Worm (Caenorhabditis elegans) whole organism, L1 larva: ENCODE measurements around the gene nlp-22.

Experiments used
- C16A3.4 ChIP-seq: fragments of 150-350 bp; optimal IDR thresholded peaks from 2 replicates; lab custom pipeline; 2014; ENCODE audit warnings: missing biosample characterization, missing genetic modification characterization
- C34B4.2 ChIP-seq: sonication (generic microtip); optimal IDR thresholded peaks from 2 replicates; lab custom pipeline; 2017; ENCODE audit warnings: mild to moderate bottlenecking, missing genetic modification characterization, missing compliant biosample characterization
- F16B12.6 ChIP-seq: fragments of 150-350 bp; optimal IDR thresholded peaks from 2 replicates; lab custom pipeline; 2014; ENCODE audit warnings: missing biosample characterization, missing genetic modification characterization
- aly-2 ChIP-seq: fragments of 150-350 bp; optimal IDR thresholded peaks from 2 replicates; lab custom pipeline; 2014; ENCODE audit warnings: missing biosample characterization, missing genetic modification characterization
- ama-1 ChIP-seq: fragments of 150-350 bp; optimal IDR thresholded peaks from 2 replicates; lab custom pipeline; 2014
- blmp-1 ChIP-seq: fragments of 150-350 bp; optimal IDR thresholded peaks from 2 replicates; lab custom pipeline; 2014; ENCODE audit warnings: missing biosample characterization, missing genetic modification characterization
- ceh-8 ChIP-seq: fragments of 200-800 bp; sonication (Bioruptor generic); optimal IDR thresholded peaks from 2 replicates; lab custom pipeline; 2018; ENCODE audit warnings: mild to moderate bottlenecking, missing genetic modification characterization, moderate library complexity, missing compliant biosample characterization
- ceh-82 ChIP-seq, 3 experiments: fragments of 150-350 bp in 1 of 3; sonication (generic microtip) in 2 of 3; optimal IDR thresholded peaks; 2 replicates each; lab custom pipeline; 2014 to 2017; ENCODE audit warnings: missing biosample characterization in 3 of 3, missing genetic modification characterization in 3 of 3
- ceh-88 ChIP-seq: fragments of 200-800 bp; sonication (Bioruptor generic); IDR thresholded peaks from 2 replicates; pipeline ENCODE4 v1.3.6; 2022; ENCODE audit warnings: missing genetic modification characterization, missing compliant biosample characterization
- dpl-1 ChIP-seq, 3 experiments: fragments of 150-350 bp in 2 of 3; sonication (generic microtip) in 1 of 3; optimal IDR thresholded peaks; 2 replicates each; lab custom pipeline; 2014 to 2017; ENCODE audit warnings: missing biosample characterization in 3 of 3, missing genetic modification characterization in 3 of 3, missing genetic modification reagents in 3 of 3
- dsc-1 ChIP-seq: sonication (generic microtip); optimal IDR thresholded peaks from 2 replicates; lab custom pipeline; 2016; ENCODE audit warnings: mild to moderate bottlenecking, missing genetic modification characterization, missing compliant biosample characterization
- efl-1 ChIP-seq, 4 experiments: fragments of 150-350 bp; optimal IDR thresholded peaks in 3 of 4; peaks in 1 of 4; 1 replicate in 1 of 4; 2 replicates in 3 of 4; lab custom pipeline; 2014; ENCODE audit warnings: missing biosample characterization in 2 of 4, missing genetic modification characterization in 2 of 4, missing genetic modification reagents in 2 of 4
- efl-3 ChIP-seq: fragments of 200-800 bp; sonication (Bioruptor generic); optimal IDR thresholded peaks from 2 replicates; lab custom pipeline; 2018; ENCODE audit warnings: mild to moderate bottlenecking, missing genetic modification characterization, missing compliant biosample characterization
- egl-13 ChIP-seq: sonication (generic microtip); optimal IDR thresholded peaks from 2 replicates; lab custom pipeline; 2016; ENCODE audit warnings: missing genotype, missing genetic modification reagents, missing genetic modification characterization, missing compliant biosample characterization
- elt-2 ChIP-seq: sonication (generic microtip); optimal IDR thresholded peaks from 2 replicates; lab custom pipeline; 2016; ENCODE audit warnings: missing genetic modification characterization, mild to moderate bottlenecking, inconsistent platforms, missing compliant biosample characterization, missing genetic modification reagents
- ets-5 ChIP-seq: fragments of 200-800 bp; sonication (Bioruptor generic); IDR thresholded peaks from 2 replicates; pipeline ENCODE4 v1.3.6; 2022; ENCODE audit warnings: missing genetic modification characterization, missing compliant biosample characterization
- fkh-4 ChIP-seq: sonication (generic microtip); optimal IDR thresholded peaks from 2 replicates; lab custom pipeline; 2016; ENCODE audit warnings: missing compliant biosample characterization, missing genetic modification characterization, borderline replicate concordance
- fos-1 ChIP-seq: fragments of 150-350 bp; optimal IDR thresholded peaks from 2 replicates; lab custom pipeline; 2014; ENCODE audit warnings: missing biosample characterization, missing genetic modification characterization
- grh-1 ChIP-seq: fragments of 200-800 bp; sonication (Bioruptor generic); IDR thresholded peaks from 2 replicates; pipeline ENCODE4 v1.3.6; 2022; ENCODE audit warnings: missing genetic modification reagents, missing genetic modification characterization, missing compliant biosample characterization
- hpl-2 ChIP-seq: fragments of 150-350 bp; optimal IDR thresholded peaks from 2 replicates; lab custom pipeline; 2014; ENCODE audit warnings: missing biosample characterization, missing genetic modification reagents, missing genetic modification characterization
- lin-13 ChIP-seq: fragments of 150-350 bp; optimal IDR thresholded peaks from 2 replicates; lab custom pipeline; 2014; ENCODE audit warnings: missing biosample characterization, missing genetic modification reagents, missing genetic modification characterization
- lin-14 ChIP-seq: fragments of 200-800 bp; sonication (Bioruptor generic); optimal IDR thresholded peaks from 2 replicates; lab custom pipeline; 2018; ENCODE audit warnings: mild to moderate bottlenecking, missing genetic modification characterization, moderate library complexity, missing compliant biosample characterization
- lin-35 ChIP-seq, 2 experiments: fragments of 150-350 bp; optimal IDR thresholded peaks; 2 replicates each; lab custom pipeline; 2014; ENCODE audit warnings: missing biosample characterization in 2 of 2, missing genetic modification characterization in 2 of 2, missing genetic modification reagents in 2 of 2
- lin-39 ChIP-seq: fragments of 150-350 bp; optimal IDR thresholded peaks from 2 replicates; lab custom pipeline; 2014; ENCODE audit warnings: missing biosample characterization, missing genetic modification reagents, missing genetic modification characterization
- lir-3 ChIP-seq: sonication (generic microtip); optimal IDR thresholded peaks from 2 replicates; lab custom pipeline; 2016; ENCODE audit warnings: mild to moderate bottlenecking, missing genetic modification characterization, moderate library complexity, missing compliant biosample characterization; ENCODE audit not compliant: poor library complexity
- lsy-2 ChIP-seq, 2 experiments: fragments of 150-350 bp; optimal IDR thresholded peaks; 2 replicates each; lab custom pipeline; 2014; ENCODE audit warnings: missing biosample characterization in 2 of 2, missing genetic modification characterization in 2 of 2
- mab-9 ChIP-seq: fragments of 200-800 bp; sonication (Bioruptor generic); IDR thresholded peaks from 2 replicates; pipeline ENCODE4 v1.3.6; 2022; ENCODE audit warnings: missing genetic modification reagents, missing genetic modification characterization, missing compliant biosample characterization
- mdl-1 ChIP-seq, 2 experiments: fragments of 150-350 bp; optimal IDR thresholded peaks; 2 replicates each; lab custom pipeline; 2014 to 2017; ENCODE audit warnings: missing biosample characterization in 2 of 2, missing genetic modification characterization in 2 of 2, inconsistent platforms in 1 of 2
- mef-2 ChIP-seq: fragments of 150-350 bp; optimal IDR thresholded peaks from 2 replicates; lab custom pipeline; 2014; ENCODE audit warnings: missing biosample characterization, missing genetic modification characterization
- mep-1 ChIP-seq: fragments of 150-350 bp; optimal IDR thresholded peaks from 2 replicates; lab custom pipeline; 2014; ENCODE audit warnings: missing biosample characterization, missing genetic modification characterization
- nhr-12 ChIP-seq: sonication (generic microtip); optimal IDR thresholded peaks from 2 replicates; lab custom pipeline; 2017; ENCODE audit warnings: missing biosample characterization, missing genetic modification characterization
- nhr-19 ChIP-seq: fragments of 200-800 bp; sonication (Bioruptor generic); conservative IDR thresholded peaks from 2 replicates; pipeline ENCODE4 v1.3.6; 2022; ENCODE audit warnings: missing genetic modification characterization, missing compliant biosample characterization
- nhr-20 ChIP-seq: sonication (generic microtip); optimal IDR thresholded peaks from 2 replicates; lab custom pipeline; 2016; ENCODE audit warnings: mild to moderate bottlenecking, missing genetic modification characterization, missing compliant biosample characterization
- nhr-237 ChIP-seq: fragments of 150-350 bp; optimal IDR thresholded peaks from 2 replicates; lab custom pipeline; 2014; ENCODE audit warnings: missing biosample characterization, missing genetic modification characterization
- nhr-28 ChIP-seq: fragments of 150-350 bp; optimal IDR thresholded peaks from 2 replicates; lab custom pipeline; 2014; ENCODE audit warnings: missing biosample characterization, missing genetic modification characterization
- nhr-47 ChIP-seq: sonication (generic microtip); optimal IDR thresholded peaks from 2 replicates; lab custom pipeline; 2016; ENCODE audit warnings: mild to moderate bottlenecking, missing genetic modification characterization, moderate library complexity, missing compliant biosample characterization
- nhr-71 ChIP-seq: sonication (generic microtip); optimal IDR thresholded peaks from 2 replicates; lab custom pipeline; 2016; ENCODE audit warnings: mild to moderate bottlenecking, missing genetic modification characterization, moderate library complexity, missing compliant biosample characterization
- nhr-84 ChIP-seq: sonication (generic microtip); optimal IDR thresholded peaks from 2 replicates; lab custom pipeline; 2017; ENCODE audit warnings: missing biosample characterization, missing genetic modification characterization
- pag-3 ChIP-seq: sonication (generic microtip); optimal IDR thresholded peaks from 2 replicates; lab custom pipeline; 2017; ENCODE audit warnings: missing genetic modification characterization, mild to moderate bottlenecking, missing compliant biosample characterization, antibody characterized with exemption, borderline replicate concordance; ENCODE audit not compliant: insufficient read depth
- rnt-1 ChIP-seq: sonication (generic microtip); optimal IDR thresholded peaks from 2 replicates; lab custom pipeline; 2016; ENCODE audit warnings: mild to moderate bottlenecking, missing genetic modification characterization, moderate library complexity, missing compliant biosample characterization
- snpc-4 ChIP-seq: fragments of 150-350 bp; optimal IDR thresholded peaks from 2 replicates; lab custom pipeline; 2014; ENCODE audit warnings: missing biosample characterization, missing genetic modification characterization
- snu-23 ChIP-seq: sonication (generic microtip); optimal IDR thresholded peaks from 2 replicates; lab custom pipeline; 2016; ENCODE audit warnings: missing genetic modification characterization, missing compliant biosample characterization
- sup-37 ChIP-seq: fragments of 200-800 bp; sonication (Bioruptor generic); optimal IDR thresholded peaks from 2 replicates; lab custom pipeline; 2018; ENCODE audit warnings: mild to moderate bottlenecking, missing genetic modification characterization, missing compliant biosample characterization
- tbx-2 ChIP-seq: sonication (generic microtip); optimal IDR thresholded peaks from 2 replicates; lab custom pipeline; 2016; ENCODE audit warnings: missing genetic modification characterization, missing compliant biosample characterization
- unc-130 ChIP-seq: fragments of 150-350 bp; optimal IDR thresholded peaks from 2 replicates; lab custom pipeline; 2017; ENCODE audit warnings: missing biosample characterization, missing genetic modification characterization, inconsistent platforms
- unc-30 ChIP-seq: sonication (generic microtip); optimal IDR thresholded peaks from 2 replicates; lab custom pipeline; 2017; ENCODE audit warnings: missing biosample characterization, missing genetic modification characterization
- unc-86 ChIP-seq: sonication (generic microtip); optimal IDR thresholded peaks from 2 replicates; lab custom pipeline; 2016; ENCODE audit warnings: missing genetic modification characterization, missing compliant biosample characterization
- xbp-1 ChIP-seq: sonication (generic microtip); optimal IDR thresholded peaks from 2 replicates; lab custom pipeline; 2016; ENCODE audit warnings: missing genetic modification characterization, missing compliant biosample characterization
- zag-1 ChIP-seq: fragments of 150-350 bp; optimal IDR thresholded peaks from 2 replicates; lab custom pipeline; 2014; ENCODE audit warnings: missing biosample characterization, missing genetic modification characterization
- ztf-4 ChIP-seq: fragments of 150-350 bp; optimal IDR thresholded peaks from 2 replicates; lab custom pipeline; 2014; ENCODE audit warnings: missing biosample characterization, missing genetic modification characterization

nlp-22 gene

ce11 chrX:2347962-2348361 is 6.1 kb upstream of the nlp-22 start:
- TF ChIP-seq tbx-2 (tag; lab: Kevin White, UChicago) (no peak), ets-5 (GFP tag; lab: Robert Waterston, UW) (no peak), egl-13 (tag; lab: Kevin White, UChicago) (peak; percentile 38), mep-1 (no peak), dpl-1 (GFP tag; optimal IDR thresholded peaks at IDR 0.05; lab: Kevin White, UChicago) (no peak), grh-1 (GFP tag; lab: Robert Waterston, UW) (no peak), mab-9 (GFP tag; lab: Robert Waterston, UW) (no peak), mdl-1 (tag; optimal IDR thresholded peaks at IDR 0.05; lab: Kevin White, UChicago) (no peak), snpc-4 (no peak), nhr-47 (no peak), unc-30 (tag; lab: Kevin White, UChicago) (no peak), nhr-19 (GFP tag; lab: Robert Waterston, UW) (peak; percentile 61), fos-1 (tag; lab: Kevin White, UChicago) (no peak), lsy-2 (tag; optimal IDR thresholded peaks at IDR 0.05; lab: Kevin White, UChicago) (peak; percentile 42 to 61), lin-35 (GFP tag; optimal IDR thresholded peaks at IDR 0.05; lab: Kevin White, UChicago) (no peak), xbp-1 (tag; lab: Kevin White, UChicago) (no peak), ceh-88 (GFP tag; lab: Robert Waterston, UW) (no peak), C34B4.2 (tag; lab: Kevin White, UChicago) (no peak), aly-2 (tag; lab: Kevin White, UChicago) (no peak), unc-86 (no peak), rnt-1 (tag; lab: Kevin White, UChicago) (peak; percentile 84), mef-2 (tag; lab: Kevin White, UChicago) (peak; percentile 88), ceh-8 (GFP tag; lab: Kevin White, UChicago) (no peak), unc-130 (tag; lab: Kevin White, UChicago) (no peak), efl-3 (GFP tag; lab: Kevin White, UChicago) (no peak), nhr-20 (peak; percentile 34), hpl-2 (GFP tag; lab: Kevin White, UChicago) (no peak), efl-1 (optimal IDR thresholded peaks at IDR 0.05; lab: Kevin White, UChicago) (no peak), efl-1 (GFP tag; optimal IDR thresholded peaks at IDR 0.05 in 1 of 2; lab: Kevin White, UChicago) (no peak), nhr-12 (tag; lab: Kevin White, UChicago) (no peak), elt-2 (no peak), pag-3 (peak; percentile 3), nhr-84 (tag; lab: Kevin White, UChicago) (no peak), dsc-1 (tag; lab: Kevin White, UChicago) (no peak), fkh-4 (tag; lab: Kevin White, UChicago) (no peak), sup-37 (GFP tag; lab: Kevin White, UChicago) (no peak), lin-13 (GFP tag; lab: Kevin White, UChicago) (no peak), nhr-71 (tag; lab: Kevin White, UChicago) (peak; percentile 85), lin-39 (tag; lab: Kevin White, UChicago) (peak; percentile 72), blmp-1 (tag; lab: Kevin White, UChicago) (no peak), nhr-237 (tag; lab: Kevin White, UChicago) (no peak), snu-23 (GFP tag; lab: Kevin White, UChicago) (no peak), C16A3.4 (tag; lab: Kevin White, UChicago) (no peak), zag-1 (tag; lab: Kevin White, UChicago) (no peak), lir-3 (tag; lab: Kevin White, UChicago) (peak; percentile 14), ama-1 (lab: Kevin White, UChicago) (no peak), nhr-28 (no peak), ceh-82 (tag; optimal IDR thresholded peaks at IDR 0.05; lab: Kevin White, UChicago) (no peak), ztf-4 (tag; lab: Kevin White, UChicago) (peak; percentile 43), lin-14 (GFP tag; lab: Kevin White, UChicago) (peak; percentile 76), F16B12.6 (tag; lab: Kevin White, UChicago) (no peak)
